Fruit fly (Drosophila melanogaster): ENCODE data around the gene Dph4.

The Dph4 gene

DNA sequence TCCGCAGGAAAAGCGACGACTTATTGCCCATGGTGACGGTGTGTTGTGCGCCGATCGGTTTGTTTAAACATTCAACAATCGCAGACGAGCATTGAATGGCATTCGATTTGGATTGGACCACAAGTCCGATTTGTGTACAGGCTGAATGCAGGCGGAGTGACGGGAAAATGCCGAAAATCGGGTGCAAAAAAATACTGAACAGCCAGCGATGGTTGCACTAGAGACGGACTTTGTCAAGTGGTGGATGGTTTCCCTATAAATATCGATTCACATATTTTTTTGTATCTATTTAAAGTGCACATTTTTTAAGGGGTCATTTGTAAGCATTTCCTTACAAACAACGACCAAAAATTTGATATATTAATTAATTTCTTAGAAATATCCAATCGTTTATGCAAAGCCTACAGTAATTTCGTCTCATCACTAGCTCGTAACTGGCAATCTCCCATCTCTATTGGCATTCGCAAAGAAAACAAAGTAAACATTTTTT lies 30.8 kb upstream of the Dph4 start, which contains the start of the genes elm and MED27 (continued):
- peak; percentile 95 for TF ChIP-seq CG8944 (GFP tag; optimal IDR thresholded peaks at IDR 0.05)
- no peak for TF ChIP-seq fd64A (GFP tag; optimal IDR thresholded peaks at IDR 0.05)
- peak; percentile 90 for TF ChIP-seq Fer2 (tag; optimal IDR thresholded peaks at IDR 0.05)
- TF ChIP-seq CG6791 (GFP tag; IDR thresholded peaks at IDR 0.05; ENCODE audit: partially characterized antibody) = peak; percentile 85
- peak; percentile 95 for TF ChIP-seq CG7372 (GFP tag; IDR thresholded peaks at IDR 0.05)
- peak; percentile 60; the same call in 1 of the 2 replicates for TF ChIP-seq sim (GFP tag; IDR thresholded peaks at IDR 0.05)
- no peak for TF ChIP-seq hth (optimal IDR thresholded peaks at IDR 0.05)
- TF ChIP-seq dmrt11E (tag; optimal IDR thresholded peaks at IDR 0.05) = peak; percentile 93
- 0 out of 3 replicates have a peak, but pooled peaks have one; percentile 67 for TF ChIP-seq CG2199 (GFP tag; IDR thresholded peaks at IDR 0.05)
- TF ChIP-seq CG16779 (GFP tag; IDR thresholded peaks at IDR 0.05) = peak; percentile 25; the same call in 1 of the 2 replicates
- peak; percentile 97 for TF ChIP-seq Ptx1 (GFP tag; IDR thresholded peaks at IDR 0.05)
- peak; percentile 85 for TF ChIP-seq kni (GFP tag; optimal IDR thresholded peaks at IDR 0.05)
- TF ChIP-seq CG14710 (tag; optimal IDR thresholded peaks at IDR 0.05) = peak; percentile 96
- TF ChIP-seq YL-1 (GFP tag; optimal IDR thresholded peaks at IDR 0.05) = peak; percentile 76
- peak; percentile 81 for TF ChIP-seq Lim3 (GFP tag; IDR thresholded peaks at IDR 0.05)
- TF ChIP-seq CG10543 (GFP tag; optimal IDR thresholded peaks at IDR 0.05) = peak; percentile 94
- TF ChIP-seq C15 (GFP tag; IDR thresholded peaks at IDR 0.05) = peak; percentile 81; the same call in 2 of the 3 replicates
- TF ChIP-seq nau (GFP tag; optimal IDR thresholded peaks at IDR 0.05) = no peak
- peak; percentile 88 for TF ChIP-seq CG5245 (GFP tag; optimal IDR thresholded peaks at IDR 0.05)
- peak; percentile 86 for TF ChIP-seq Oli (tag; optimal IDR thresholded peaks at IDR 0.05)
- TF ChIP-seq CG33213 (GFP tag; optimal IDR thresholded peaks at IDR 0.05) = peak; percentile 94
- peak; percentile 100 for TF ChIP-seq Ets65A (GFP tag)
- TF ChIP-seq Optix (GFP tag; IDR thresholded peaks at IDR 0.05) = peak; percentile 84; the same call in 2 of the 3 replicates
- TF ChIP-seq CG16815 (GFP tag; optimal IDR thresholded peaks at IDR 0.05) = peak; percentile 94
- peak; percentile 93 for TF ChIP-seq H2.0 (GFP tag; IDR thresholded peaks at IDR 0.05)
- TF ChIP-seq h (optimal IDR thresholded peaks at IDR 0.05) = no peak
- TF ChIP-seq CG17385 (GFP tag; optimal IDR thresholded peaks at IDR 0.05) = peak; percentile 80
- peak; percentile 94 for TF ChIP-seq pum (GFP tag; optimal IDR thresholded peaks at IDR 0.05)
- TF ChIP-seq CG17802 (tag; optimal IDR thresholded peaks at IDR 0.05) = peak; percentile 73
- peak; percentile 92 for TF ChIP-seq CG12942 (GFP tag; optimal IDR thresholded peaks at IDR 0.05)
- TF ChIP-seq HmgZ (tag; optimal IDR thresholded peaks at IDR 0.05) = peak; percentile 95
- peak; percentile 90 for TF ChIP-seq CG7839 (tag; optimal IDR thresholded peaks at IDR 0.05)
- TF ChIP-seq CG31224 (GFP tag; IDR thresholded peaks at IDR 0.05) = peak; percentile 87
- TF ChIP-seq org-1 (GFP tag; optimal IDR thresholded peaks at IDR 0.05) = peak; percentile 61
- peak; percentile 61 for TF ChIP-seq CG6854 (GFP tag; optimal IDR thresholded peaks at IDR 0.05)
- peak; percentile 98 for TF ChIP-seq Xbp1 (GFP tag; optimal IDR thresholded peaks at IDR 0.05)
- peak; percentile 92 for TF ChIP-seq Lhr (GFP tag; optimal IDR thresholded peaks at IDR 0.05)
- peak; percentile 90 for TF ChIP-seq NfI (GFP tag; optimal IDR thresholded peaks at IDR 0.05)
- TF ChIP-seq CG2889 (GFP tag; IDR thresholded peaks at IDR 0.05) = peak; percentile 90
- TF ChIP-seq Oaz (GFP tag; IDR thresholded peaks at IDR 0.05) = peak; percentile 84
- peak; percentile 88 for TF ChIP-seq CG33557 (GFP tag; optimal IDR thresholded peaks at IDR 0.05)
- peak; percentile 73 for TF ChIP-seq her (GFP tag; optimal IDR thresholded peaks at IDR 0.05)
- peak; percentile 63 for TF ChIP-seq CG1603 (tag; optimal IDR thresholded peaks at IDR 0.05)
- no peak for TF ChIP-seq prd (optimal IDR thresholded peaks at IDR 0.05)
- TF ChIP-seq prd (GFP tag; IDR thresholded peaks at IDR 0.05) = peak; percentile 98
- peak; percentile 93 for TF ChIP-seq H15 (GFP tag; IDR thresholded peaks at IDR 0.05)
- peak; percentile 96 for TF ChIP-seq gem (tag; optimal IDR thresholded peaks at IDR 0.05)
- peak; percentile 85 for TF ChIP-seq CG12769 (tag; optimal IDR thresholded peaks at IDR 0.05)
- no peak for TF ChIP-seq sr (GFP tag; IDR thresholded peaks at IDR 0.05)
- TF ChIP-seq Kr (GFP tag; optimal IDR thresholded peaks at IDR 0.05) = no peak
- TF ChIP-seq pb (GFP tag; optimal IDR thresholded peaks at IDR 0.05) = peak; percentile 75
